Worm (Caenorhabditis elegans) whole organism, early embryonic: Measurements from ENCODE around the gene Y2H9A.4.

Experiments used
- B0310.2 ChIP-seq: sonication (generic microtip); optimal IDR thresholded peaks from 2 replicates; lab custom pipeline; 2016; ENCODE audit warnings: mild to moderate bottlenecking, missing genetic modification characterization, missing compliant biosample characterization
- aly-1 ChIP-seq: sonication (generic microtip); optimal IDR thresholded peaks from 2 replicates; lab custom pipeline; 2016; ENCODE audit warnings: missing genetic modification characterization, missing compliant biosample characterization
- ama-1 ChIP-seq: fragments of 150-350 bp; optimal IDR thresholded peaks from 2 replicates; lab custom pipeline; 2014
- hmg-4 ChIP-seq: fragments of 200-800 bp; sonication (Bioruptor generic); optimal IDR thresholded peaks from 2 replicates; lab custom pipeline; 2018; ENCODE audit warnings: mild to moderate bottlenecking, missing genetic modification characterization, missing compliant biosample characterization
- hnd-1 ChIP-seq: sonication (generic microtip); optimal IDR thresholded peaks from 2 replicates; lab custom pipeline; 2016; ENCODE audit warnings: missing genetic modification characterization, missing compliant biosample characterization
- sea-1 ChIP-seq: fragments of 200-800 bp; sonication (Bioruptor generic); conservative IDR thresholded peaks from 2 replicates; pipeline ENCODE4 v1.3.6; 2022; ENCODE audit warnings: missing genetic modification characterization, missing compliant biosample characterization
- tbx-37 ChIP-seq: fragments of 200-800 bp; sonication (Bioruptor generic); conservative IDR thresholded peaks from 2 replicates; pipeline ENCODE4 v1.3.6; 2022; ENCODE audit warnings: missing genetic modification reagents, missing genetic modification characterization, missing compliant biosample characterization

DNA sequence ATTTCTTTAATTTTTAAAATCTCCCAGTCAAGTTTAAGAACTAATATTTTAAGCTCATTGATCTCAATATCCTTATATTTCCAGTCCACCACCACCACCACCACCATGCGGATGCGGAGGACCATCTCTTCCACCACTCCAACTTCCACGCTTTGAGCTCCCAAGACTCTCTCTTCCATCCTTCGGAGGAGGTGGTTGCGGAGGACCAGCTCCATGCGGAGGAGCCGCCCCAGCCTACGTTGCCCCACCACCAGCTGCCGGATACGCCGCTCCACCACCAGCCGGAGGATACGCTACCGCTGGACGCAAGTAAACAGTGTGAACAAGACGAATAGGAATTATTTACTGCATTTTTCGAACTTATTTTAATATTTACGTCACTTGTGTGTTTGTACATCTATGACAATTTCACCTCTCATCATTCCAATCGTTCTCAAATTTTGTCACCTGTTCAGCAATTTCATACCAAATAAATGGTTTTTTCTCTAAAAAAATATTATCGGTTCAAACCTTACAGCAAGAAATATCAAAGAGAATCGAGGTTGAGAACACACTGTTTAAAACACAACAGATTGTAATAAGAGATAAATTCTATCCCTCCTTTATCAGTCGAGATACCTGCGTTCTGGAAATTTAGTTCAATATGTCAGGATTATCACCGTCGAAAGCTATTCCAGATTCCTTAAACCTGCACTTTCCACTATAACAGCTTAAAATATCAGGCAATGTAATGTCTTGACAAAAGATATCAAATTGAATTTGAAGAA is 34.3 kb upstream of the Y2H9A.4 start:
- TF ChIP-seq tbx-37 = no peak
- TF ChIP-seq aly-1 = no peak
- no peak for TF ChIP-seq B0310.2 (tag; lab: Kevin White, UChicago)
- TF ChIP-seq ama-1 = no peak
- TF ChIP-seq sea-1 (GFP tag; lab: Robert Waterston, UW) = no peak; the same call in 1 of the 2 replicates
- no peak for TF ChIP-seq hmg-4 (GFP tag; lab: Kevin White, UChicago)
- TF ChIP-seq hnd-1 (tag; lab: Kevin White, UChicago) = no peak
